Fruit fly (Drosophila melanogaster): ENCODE measurements around the gene mRNA-cap.

Gene mRNA-cap

DNA sequence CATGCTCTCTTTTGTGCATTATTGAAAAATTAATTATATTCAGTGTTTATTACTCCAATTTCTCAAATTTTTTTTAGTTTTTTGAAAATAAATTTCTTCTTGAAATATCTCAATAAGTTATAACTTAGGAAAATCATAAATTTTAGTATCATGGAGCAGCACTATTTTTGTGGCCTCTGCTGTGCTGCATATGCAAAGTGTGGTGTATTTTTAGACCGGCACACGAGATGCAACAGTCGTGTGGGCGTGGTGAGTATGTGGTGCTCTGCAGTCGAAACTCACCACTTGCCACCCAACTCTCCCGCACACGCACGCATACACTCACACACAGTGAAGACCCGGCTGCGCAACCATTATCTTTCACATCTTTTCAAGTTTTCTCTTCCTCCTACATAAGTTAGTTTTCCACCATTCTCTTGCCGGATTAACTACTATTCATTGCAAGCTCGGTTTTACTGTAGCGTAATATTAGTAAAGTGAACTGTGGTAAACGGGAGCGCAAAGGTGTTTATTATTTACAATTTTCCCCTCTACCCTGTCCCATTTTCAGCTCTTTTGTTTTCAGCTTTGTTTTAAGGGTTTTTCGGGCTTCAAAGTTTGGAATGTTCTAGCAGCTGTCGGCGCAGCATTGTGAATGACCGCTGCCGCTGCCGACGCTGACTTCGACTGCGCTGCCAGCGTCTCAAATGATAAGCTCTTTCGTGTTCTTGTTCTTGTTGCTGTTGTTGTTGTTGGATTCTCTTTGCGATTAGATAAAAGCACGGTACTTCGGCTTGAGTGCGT is 34.0 kb downstream of the mRNA-cap start (continued):
- TF ChIP-seq run (tag; optimal IDR thresholded peaks at IDR 0.05): no peak
- 0 out of 3 replicates have a peak, but pooled peaks have one; percentile 56 for TF ChIP-seq ase (GFP tag; IDR thresholded peaks at IDR 0.05)
- TF ChIP-seq CG15011 (GFP tag; optimal IDR thresholded peaks at IDR 0.05): peak; percentile 24
- TF ChIP-seq jumu (GFP tag; optimal IDR thresholded peaks at IDR 0.05): no peak
- TF ChIP-seq sug (tag; optimal IDR thresholded peaks at IDR 0.05): no peak
- peak; percentile 44; the same call in 1 of the 2 replicates for TF ChIP-seq Nf-YA (GFP tag; IDR thresholded peaks at IDR 0.05)
- peak; percentile 69; the same call in 2 of the 3 replicates for TF ChIP-seq CG11695 (GFP tag; IDR thresholded peaks at IDR 0.05)
- TF ChIP-seq Atf-2 (GFP tag; optimal IDR thresholded peaks at IDR 0.05): peak; percentile 22
- TF ChIP-seq tup (GFP tag; optimal IDR thresholded peaks at IDR 0.05): no peak
- TF ChIP-seq Xbp1 (GFP tag; optimal IDR thresholded peaks at IDR 0.05): peak; percentile 62
- peak; percentile 55; the same call in 1 of the 2 replicates for TF ChIP-seq CG1024 (GFP tag; IDR thresholded peaks at IDR 0.05)
- TF ChIP-seq CG3838 (GFP tag; optimal IDR thresholded peaks at IDR 0.05): no peak
- no peak for TF ChIP-seq CG6791 (GFP tag; IDR thresholded peaks at IDR 0.05; ENCODE audit: partially characterized antibody)
- TF ChIP-seq CG10654 (GFP tag; optimal IDR thresholded peaks at IDR 0.05): peak; percentile 34
- TF ChIP-seq chn (GFP tag; optimal IDR thresholded peaks at IDR 0.05): peak; percentile 30
- peak; percentile 41 for TF ChIP-seq Meics (GFP tag; optimal IDR thresholded peaks at IDR 0.05)
- no peak for TF ChIP-seq CG3726 (GFP tag; IDR thresholded peaks at IDR 0.05)
- no peak for TF ChIP-seq tx (GFP tag; optimal IDR thresholded peaks at IDR 0.05)
- peak; percentile 49; the same call in 1 of the 2 replicates for TF ChIP-seq HLH3B (GFP tag; IDR thresholded peaks at IDR 0.05)
- TF ChIP-seq twi (tag; optimal IDR thresholded peaks at IDR 0.05): no peak
- no peak for TF ChIP-seq CG2199 (GFP tag; IDR thresholded peaks at IDR 0.05)
- peak; percentile 67 for TF ChIP-seq CG6254 (GFP tag; optimal IDR thresholded peaks at IDR 0.05)
- peak; percentile 58 for TF ChIP-seq Six4 (GFP tag; optimal IDR thresholded peaks at IDR 0.05)
- no peak for TF ChIP-seq luna (GFP tag; optimal IDR thresholded peaks at IDR 0.05)
- peak; percentile 77 for TF ChIP-seq CG6813 (GFP tag; optimal IDR thresholded peaks at IDR 0.05)
- TF ChIP-seq CG17359 (tag; optimal IDR thresholded peaks at IDR 0.05): peak; percentile 82
- TF ChIP-seq CG10267 (tag; optimal IDR thresholded peaks at IDR 0.05): peak; percentile 70
- TF ChIP-seq psq (GFP tag; optimal IDR thresholded peaks at IDR 0.05): no peak
- peak; percentile 59; the same call in 2 of the 3 replicates for TF ChIP-seq otp (GFP tag; IDR thresholded peaks at IDR 0.05)
- no peak for TF ChIP-seq prd (optimal IDR thresholded peaks at IDR 0.05)
- peak; percentile 17; the same call in 1 of the 3 replicates for TF ChIP-seq prd (GFP tag; IDR thresholded peaks at IDR 0.05)
- TF ChIP-seq ranshi (GFP tag; IDR thresholded peaks at IDR 0.05): peak; percentile 54
- no peak for TF ChIP-seq dimm (GFP tag; IDR thresholded peaks at IDR 0.05)
- peak; percentile 31 for TF ChIP-seq slp2 (GFP tag; optimal IDR thresholded peaks at IDR 0.05)
- no peak for TF ChIP-seq Lpt (GFP tag; optimal IDR thresholded peaks at IDR 0.05)
- TF ChIP-seq CG30020 (tag; optimal IDR thresholded peaks at IDR 0.05): no peak
- TF ChIP-seq NK7.1 (GFP tag; optimal IDR thresholded peaks at IDR 0.05): no peak
- TF ChIP-seq mam (GFP tag; optimal IDR thresholded peaks at IDR 0.05): no peak
- TF ChIP-seq zf30C (GFP tag; optimal IDR thresholded peaks at IDR 0.05): no peak
- no peak for TF ChIP-seq Hand (GFP tag; optimal IDR thresholded peaks at IDR 0.05)
- no peak for TF ChIP-seq Hmx (GFP tag; optimal IDR thresholded peaks at IDR 0.05)
- TF ChIP-seq CG6854 (GFP tag; optimal IDR thresholded peaks at IDR 0.05): no peak
- peak; percentile 48 for TF ChIP-seq salm (tag; optimal IDR thresholded peaks at IDR 0.05)
- no peak for TF ChIP-seq CG9932 (GFP tag; IDR thresholded peaks at IDR 0.05)
- no peak for TF ChIP-seq Lhr (GFP tag; optimal IDR thresholded peaks at IDR 0.05)
- TF ChIP-seq CG13775 (GFP tag; optimal IDR thresholded peaks at IDR 0.05): no peak
- TF ChIP-seq CG30403 (GFP tag; optimal IDR thresholded peaks at IDR 0.05): peak; percentile 63
- peak; percentile 51; the same call in 1 of the 3 replicates for TF ChIP-seq Optix (GFP tag; IDR thresholded peaks at IDR 0.05)
- no peak for TF ChIP-seq CG12299 (tag; optimal IDR thresholded peaks at IDR 0.05)
- no peak for TF ChIP-seq hbn (GFP tag; IDR thresholded peaks at IDR 0.05; ENCODE audit: partially characterized antibody)
